Fruit fly (Drosophila melanogaster): ENCODE data around the gene CG31296.

Gene CG31296

dm6 chr3R:15531373-15531772 is at the start of gene CG31296:
TSS of gene CG31296 (minus strand) at chr3R:15531473.
- TF ChIP-seq CTCF (optimal IDR thresholded peaks at IDR 0.05) (no peak), CG8478 (optimal IDR thresholded peaks at IDR 0.05) (no peak)

dm6 chr3R:15580719-15581118 is 49.4 kb upstream of the CG31296 start:
- TF ChIP-seq CTCF (optimal IDR thresholded peaks at IDR 0.05) (no peak), CG8478 (optimal IDR thresholded peaks at IDR 0.05) (no peak)

- no peak for TF ChIP-seq CTCF (optimal IDR thresholded peaks at IDR 0.05)
- TF ChIP-seq CG8478 (optimal IDR thresholded peaks at IDR 0.05), result no peak
These were observed 48.4 kb upstream of the CG31296 start for dm6 chr3R:15579693-15580092.

dm6 chr3R:15568569-15568968 is 37.3 kb upstream of the CG31296 start:
- TF ChIP-seq CTCF (optimal IDR thresholded peaks at IDR 0.05) (no peak), CG8478 (optimal IDR thresholded peaks at IDR 0.05) (no peak)

- TF ChIP-seq CTCF (optimal IDR thresholded peaks at IDR 0.05), result no peak
- no peak for TF ChIP-seq CG8478 (optimal IDR thresholded peaks at IDR 0.05)
These were observed 36.6 kb upstream of the CG31296 start for dm6 chr3R:15567913-15568312.

- TF ChIP-seq CG8478 (optimal IDR thresholded peaks at IDR 0.05) (no peak), CTCF (optimal IDR thresholded peaks at IDR 0.05) (no peak)
These were observed 35.7 kb upstream of the CG31296 start for dm6 chr3R:15566948-15567347.

- TF ChIP-seq CG8478 (optimal IDR thresholded peaks at IDR 0.05) (no peak), CTCF (optimal IDR thresholded peaks at IDR 0.05) (no peak)
These were observed 35.1 kb upstream of the CG31296 start for dm6 chr3R:15566340-15566739.

- TF ChIP-seq CTCF (optimal IDR thresholded peaks at IDR 0.05) (no peak), CG8478 (optimal IDR thresholded peaks at IDR 0.05) (no peak)
These were observed 26.0 kb upstream of the CG31296 start for dm6 chr3R:15557308-15557707.

- TF ChIP-seq CG8478 (optimal IDR thresholded peaks at IDR 0.05) (no peak), CTCF (optimal IDR thresholded peaks at IDR 0.05) (no peak)
These were observed 25.3 kb upstream of the CG31296 start for dm6 chr3R:15556524-15556923.

dm6 chr3R:15554733-15555132 is 23.5 kb upstream of the CG31296 start:
- TF ChIP-seq CTCF (optimal IDR thresholded peaks at IDR 0.05) (no peak), CG8478 (optimal IDR thresholded peaks at IDR 0.05) (no peak)

- TF ChIP-seq CG8478 (optimal IDR thresholded peaks at IDR 0.05) (no peak), CTCF (optimal IDR thresholded peaks at IDR 0.05) (no peak)
These were observed 22.3 kb upstream of the CG31296 start for dm6 chr3R:15553566-15553965.

- no peak for TF ChIP-seq CG8478 (optimal IDR thresholded peaks at IDR 0.05)
- no peak for TF ChIP-seq CTCF (optimal IDR thresholded peaks at IDR 0.05)
These were observed 21.5 kb upstream of the CG31296 start, which contains the start of gene AOX4 for dm6 chr3R:15552733-15553132. TSS of gene AOX4 (minus strand) at chr3R:15552833.

- no peak for TF ChIP-seq CG8478 (optimal IDR thresholded peaks at IDR 0.05)
- no peak for TF ChIP-seq CTCF (optimal IDR thresholded peaks at IDR 0.05)
These were observed 16.7 kb upstream of the CG31296 start, which contains the start of gene AOX3 for dm6 chr3R:15547827-15548517. TSS of gene AOX3 (minus strand) at chr3R:15548188.

dm6 chr3R:15547226-15547625 is 16.0 kb upstream of the CG31296 start:
- TF ChIP-seq CTCF (optimal IDR thresholded peaks at IDR 0.05), result no peak
- no peak for TF ChIP-seq CG8478 (optimal IDR thresholded peaks at IDR 0.05)

- no peak for TF ChIP-seq CG8478 (optimal IDR thresholded peaks at IDR 0.05)
- TF ChIP-seq CTCF (optimal IDR thresholded peaks at IDR 0.05), result no peak
These were observed 11.0 kb upstream of the CG31296 start, which contains the start of gene AOX2 for dm6 chr3R:15542314-15542713. TSS of gene AOX2 (minus strand) at chr3R:15542414.

dm6 chr3R:15540932-15541331 is 9.7 kb upstream of the CG31296 start:
- TF ChIP-seq CTCF (optimal IDR thresholded peaks at IDR 0.05), result no peak
- TF ChIP-seq CG8478 (optimal IDR thresholded peaks at IDR 0.05), result no peak
